Fruit fly (Drosophila melanogaster) whole organism, embryonic: ENCODE data around the gene CG17666.
A peak's percentile ranks its signal among the peaks of the same experiment; 100 is the strongest.

ENCODE experiments used
- Abd-B ChIP-seq: fragments of 200-800 bp; sonication (Bioruptor generic); optimal IDR thresholded peaks from 2 replicates; lab custom pipeline; 2018; ENCODE audit warnings: missing biosample characterization, mild to moderate bottlenecking, missing genetic modification characterization, moderate library complexity
- Adf1 ChIP-seq: fragments of 200-800 bp; sonication (Bioruptor generic); IDR thresholded peaks from 2 replicates; pipeline ENCODE4 v1.3.6; 2022; ENCODE audit warnings: missing biosample characterization, missing genetic modification characterization
- Atf6 ChIP-seq: fragments of 200-800 bp; sonication (Bioruptor generic); IDR thresholded peaks from 2 replicates; pipeline ENCODE4 v1.3.6; 2022; ENCODE audit warnings: missing biosample characterization, missing genetic modification characterization
- Bgb ChIP-seq: fragments of 200-800 bp; sonication (Bioruptor generic); IDR thresholded peaks from 2 replicates; pipeline ENCODE4 v1.3.6; 2022; ENCODE audit warnings: missing biosample characterization, missing genetic modification characterization; ENCODE audit not compliant: partially characterized antibody
- BtbVII ChIP-seq: fragments of 200-800 bp; sonication (Bioruptor generic); optimal IDR thresholded peaks from 3 replicates; lab custom pipeline; 2017; ENCODE audit warnings: missing biosample characterization, mild to moderate bottlenecking, missing genetic modification characterization
- CG10543 ChIP-seq: fragments of 200-800 bp; sonication (Bioruptor generic); optimal IDR thresholded peaks from 3 replicates; lab custom pipeline; 2017; ENCODE audit warnings: missing biosample characterization, mild to moderate bottlenecking, missing genetic modification characterization, moderate library complexity
- CG11504 ChIP-seq: fragments of 200-800 bp; sonication (Bioruptor generic); optimal IDR thresholded peaks from 3 replicates; lab custom pipeline; 2019; ENCODE audit warnings: missing biosample characterization, mild to moderate bottlenecking, missing genetic modification characterization, moderate library complexity
- CG12071 ChIP-seq: fragments of 200-800 bp; sonication (Bioruptor generic); optimal IDR thresholded peaks from 3 replicates; lab custom pipeline; 2018; ENCODE audit warnings: missing biosample characterization, mild to moderate bottlenecking, missing genetic modification characterization
- CG13287 ChIP-seq: fragments of 200-800 bp; sonication (Bioruptor generic); IDR thresholded peaks from 2 replicates; pipeline ENCODE4 v1.3.6; 2022; ENCODE audit warnings: missing biosample characterization, missing genetic modification characterization; ENCODE audit not compliant: partially characterized antibody
- CG14667 ChIP-seq: fragments of 200-800 bp; sonication (Bioruptor generic); IDR thresholded peaks from 2 replicates; pipeline ENCODE4 v1.3.6; 2022; ENCODE audit warnings: missing biosample characterization, missing genetic modification characterization
- CG15269 ChIP-seq: fragments of 200-800 bp; sonication (Bioruptor generic); optimal IDR thresholded peaks from 2 replicates; lab custom pipeline; 2018; ENCODE audit warnings: missing biosample characterization, mild to moderate bottlenecking, missing genetic modification characterization, moderate library complexity
- CG16779 ChIP-seq: fragments of 200-800 bp; sonication (Bioruptor generic); IDR thresholded peaks from 2 replicates; pipeline ENCODE4 v1.3.6; 2022; ENCODE audit warnings: missing biosample characterization, missing genetic modification characterization
- CG18764 ChIP-seq: fragments of 200-800 bp; sonication (Bioruptor generic); optimal IDR thresholded peaks from 3 replicates; lab custom pipeline; 2016; ENCODE audit warnings: missing biosample characterization, missing genetic modification characterization
- CG2199 ChIP-seq: fragments of 200-800 bp; sonication (Bioruptor generic); IDR thresholded peaks from 3 replicates; pipeline ENCODE4 v1.3.6; 2022; ENCODE audit warnings: missing biosample characterization, missing genetic modification characterization
- CG30403 ChIP-seq: fragments of 200-800 bp; sonication (Bioruptor generic); optimal IDR thresholded peaks from 3 replicates; lab custom pipeline; 2016; ENCODE audit warnings: missing biosample characterization, missing genetic modification characterization
- CG3163 ChIP-seq: fragments of 200-800 bp; sonication (Bioruptor generic); optimal IDR thresholded peaks from 3 replicates; lab custom pipeline; 2016; ENCODE audit warnings: missing biosample characterization, missing genetic modification characterization
- CG5180 ChIP-seq: fragments of 200-800 bp; sonication (Bioruptor generic); optimal IDR thresholded peaks from 3 replicates; lab custom pipeline; 2017; ENCODE audit warnings: missing biosample characterization, missing genetic modification characterization, mild to moderate bottlenecking, moderate library complexity, missing genetic modification reagents
- CG5245 ChIP-seq: fragments of 200-800 bp; sonication (Bioruptor generic); optimal IDR thresholded peaks from 3 replicates; lab custom pipeline; 2016; ENCODE audit warnings: missing biosample characterization, missing genetic modification characterization
- CG6791 ChIP-seq: fragments of 200-800 bp; sonication (Bioruptor generic); IDR thresholded peaks from 3 replicates; pipeline ENCODE4 v1.3.6; 2022; ENCODE audit warnings: missing biosample characterization, missing genetic modification characterization; ENCODE audit not compliant: partially characterized antibody
- CG6854 ChIP-seq: fragments of 200-800 bp; sonication (Bioruptor generic); optimal IDR thresholded peaks from 3 replicates; lab custom pipeline; 2017; ENCODE audit warnings: missing biosample characterization, mild to moderate bottlenecking, missing genetic modification characterization
- Dll ChIP-seq: fragments of 200-800 bp; sonication (Bioruptor generic); IDR thresholded peaks from 4 replicates; pipeline ENCODE4 v1.3.6; 2022; ENCODE audit warnings: missing biosample characterization, missing genetic modification characterization; ENCODE audit not compliant: partially characterized antibody
- Drgx ChIP-seq: fragments of 200-800 bp; sonication (Bioruptor generic); IDR thresholded peaks from 2 replicates; pipeline ENCODE4 v1.3.6; 2022; ENCODE audit warnings: missing biosample characterization, missing genetic modification characterization
- ERR ChIP-seq: fragments of 200-800 bp; sonication (Bioruptor generic); optimal IDR thresholded peaks from 2 replicates; lab custom pipeline; 2016; ENCODE audit warnings: missing biosample characterization, missing genetic modification characterization
- Elba2 ChIP-seq: fragments of 200-800 bp; sonication (Bioruptor generic); optimal IDR thresholded peaks from 3 replicates; lab custom pipeline; 2016; ENCODE audit warnings: missing biosample characterization, missing genetic modification characterization
- Fer1 ChIP-seq: fragments of 200-800 bp; sonication (Bioruptor generic); optimal IDR thresholded peaks from 2 replicates; lab custom pipeline; 2017; ENCODE audit warnings: missing biosample characterization, mild to moderate bottlenecking, missing genetic modification characterization
- H15 ChIP-seq: fragments of 200-800 bp; sonication (Bioruptor generic); IDR thresholded peaks from 3 replicates; pipeline ENCODE4 v1.3.6; 2022; ENCODE audit warnings: missing biosample characterization, missing genetic modification characterization
- HLHmδ ChIP-seq: fragments of 200-800 bp; sonication (Bioruptor generic); optimal IDR thresholded peaks from 2 replicates; lab custom pipeline; 2018; ENCODE audit warnings: missing biosample characterization, mild to moderate bottlenecking, missing genetic modification characterization, moderate library complexity
- Jarid2 ChIP-seq: fragments of 200-800 bp; sonication (Bioruptor generic); optimal IDR thresholded peaks from 3 replicates; lab custom pipeline; 2017; ENCODE audit warnings: mild to moderate bottlenecking, missing biosample characterization, missing genetic modification reagents, missing genetic modification characterization
- Med ChIP-seq: fragments of 200-800 bp; sonication (Bioruptor generic); peaks from one replicate; lab custom pipeline; 2016; ENCODE audit warnings: missing biosample characterization, missing genetic modification characterization, mild to moderate bottlenecking, inconsistent platforms, moderate library complexity
- Oli ChIP-seq: fragments of 200-800 bp; sonication (Bioruptor generic); optimal IDR thresholded peaks from 2 replicates; lab custom pipeline; 2018; ENCODE audit warnings: missing biosample characterization, mild to moderate bottlenecking, missing genetic modification characterization, moderate library complexity
- Opbp ChIP-seq: fragments of 200-800 bp; sonication (Bioruptor generic); IDR thresholded peaks from 3 replicates; pipeline ENCODE4 v1.3.6; 2022; ENCODE audit warnings: missing biosample characterization, missing genetic modification characterization; ENCODE audit not compliant: partially characterized antibody
- abd-A ChIP-seq: fragments of 200-800 bp; sonication (Bioruptor generic); optimal IDR thresholded peaks from 3 replicates; lab custom pipeline; 2019; ENCODE audit warnings: missing biosample characterization, mild to moderate bottlenecking, missing genetic modification characterization, moderate library complexity
- dpn ChIP-seq, 2 experiments: fragments of 200-800 bp; sonication (Bioruptor generic); optimal IDR thresholded peaks; 3 replicates each; lab custom pipeline; 2016; ENCODE audit warnings: missing biosample characterization in 2 of 2, missing genetic modification characterization in 2 of 2
- eve ChIP-seq, 2 experiments: fragments of >200 bp; optimal IDR thresholded peaks; 2 replicates each; lab custom pipeline; 2017; ENCODE audit warnings: missing biosample characterization in 2 of 2, missing genetic modification characterization in 2 of 2
- grn ChIP-seq: fragments of 200-800 bp; sonication (Bioruptor generic); optimal IDR thresholded peaks from 3 replicates; lab custom pipeline; 2017; ENCODE audit warnings: missing biosample characterization, missing genetic modification characterization
- hkb ChIP-seq, 2 experiments: fragments of 200-800 bp in 1 of 2; fragments of >200 bp in 1 of 2; sonication (Bioruptor generic) in 1 of 2; IDR thresholded peaks in 1 of 2; optimal IDR thresholded peaks in 1 of 2; 2 replicates each; pipeline versions ENCODE4 v1.3.6 to Lab custom; 2017 to 2022; ENCODE audit warnings: missing biosample characterization in 1 of 2, missing genetic modification characterization in 1 of 2
- lab ChIP-seq: fragments of 200-800 bp; sonication (Bioruptor generic); optimal IDR thresholded peaks from 3 replicates; lab custom pipeline; 2017; ENCODE audit warnings: missing biosample characterization, missing genetic modification characterization, mild to moderate bottlenecking, moderate library complexity, missing genetic modification reagents
- nmo ChIP-seq: fragments of 200-800 bp; sonication (Bioruptor generic); optimal IDR thresholded peaks from 2 replicates; lab custom pipeline; 2018; ENCODE audit warnings: missing biosample characterization, mild to moderate bottlenecking, missing genetic modification characterization, moderate library complexity
- nom ChIP-seq: fragments of 200-800 bp; sonication (Bioruptor generic); optimal IDR thresholded peaks from 2 replicates; lab custom pipeline; 2017; ENCODE audit warnings: missing biosample characterization, missing genetic modification characterization, mild to moderate bottlenecking, moderate library complexity, missing genetic modification reagents
- repo ChIP-seq: fragments of 200-800 bp; sonication (Bioruptor generic); optimal IDR thresholded peaks from 2 replicates; lab custom pipeline; 2016; ENCODE audit warnings: missing biosample characterization, missing genetic modification characterization
- run ChIP-seq: fragments of 200-800 bp; sonication (Bioruptor generic); optimal IDR thresholded peaks from 3 replicates; lab custom pipeline; 2018; ENCODE audit warnings: missing biosample characterization, mild to moderate bottlenecking, missing genetic modification characterization
- scrt ChIP-seq: fragments of 200-800 bp; sonication (Bioruptor generic); optimal IDR thresholded peaks from 2 replicates; lab custom pipeline; 2018; ENCODE audit warnings: missing biosample characterization, mild to moderate bottlenecking, missing genetic modification characterization, moderate library complexity
- sna ChIP-seq: fragments of 200-800 bp; sonication (Bioruptor generic); IDR thresholded peaks from 2 replicates; pipeline ENCODE4 v1.3.6; 2022; ENCODE audit warnings: missing biosample characterization, missing genetic modification characterization; ENCODE audit not compliant: partially characterized antibody
- ssp ChIP-seq: fragments of 200-800 bp; sonication (Bioruptor generic); IDR thresholded peaks from 2 replicates; pipeline ENCODE4 v1.3.6; 2022; ENCODE audit warnings: missing biosample characterization, missing genetic modification characterization
- unpg ChIP-seq: fragments of 200-800 bp; sonication (Bioruptor generic); optimal IDR thresholded peaks from 3 replicates; lab custom pipeline; 2018; ENCODE audit warnings: missing biosample characterization, mild to moderate bottlenecking, missing genetic modification characterization, moderate library complexity
- vnd ChIP-seq: fragments of 200-800 bp; sonication (Bioruptor generic); IDR thresholded peaks from 3 replicates; pipeline ENCODE4 v1.3.6; 2022; ENCODE audit warnings: missing biosample characterization, missing genetic modification characterization; ENCODE audit not compliant: partially characterized antibody
- vvl ChIP-seq: fragments of 200-800 bp; sonication (Bioruptor generic); IDR thresholded peaks from 2 replicates; pipeline ENCODE4 v1.3.6; 2022; ENCODE audit warnings: missing biosample characterization, missing genetic modification characterization
- z ChIP-seq: fragments of 200-800 bp; sonication (Bioruptor generic); IDR thresholded peaks from 3 replicates; pipeline ENCODE4 v1.3.6; 2022; ENCODE audit warnings: missing biosample characterization, missing genetic modification characterization

CG17666 gene

dm6 chr3L:12832355-12832881 lies 51.3 kb downstream of the CG17666 start (continued):
- TF ChIP-seq Med (GFP tag; lab: Kevin White, UChicago): peak; percentile 81
- TF ChIP-seq vvl (GFP tag; lab: Robert Waterston, UW): peak; percentile 44; the same call in 1 of the 2 replicates
- TF ChIP-seq CG11504 (tag; lab: Kevin White, UChicago): peak; percentile 76
- peak; percentile 8 for TF ChIP-seq ERR (GFP tag; lab: Kevin White, UChicago)
- no peak for TF ChIP-seq H15 (GFP tag; lab: Robert Waterston, UW)
- no peak for TF ChIP-seq Abd-B
- peak; percentile 44 for TF ChIP-seq abd-A (tag; lab: Kevin White, UChicago)
- TF ChIP-seq CG5180 (GFP tag; lab: Kevin White, UChicago): peak; percentile 89
- TF ChIP-seq nom (GFP tag; lab: Kevin White, UChicago): peak; percentile 77
- no peak for TF ChIP-seq ssp (GFP tag; lab: Robert Waterston, UW)
- TF ChIP-seq CG6854 (GFP tag; lab: Kevin White, UChicago): peak; percentile 19
- peak; percentile 75 for TF ChIP-seq CG3163
- TF ChIP-seq grn (GFP tag; lab: Kevin White, UChicago): no peak
- peak; percentile 16; the same call in 1 of the 2 replicates for TF ChIP-seq Atf6 (GFP tag; lab: Robert Waterston, UW)
- TF ChIP-seq eve (GFP tag; optimal IDR thresholded peaks at IDR 0.05; lab: Kevin White, UChicago): no peak
- TF ChIP-seq lab (GFP tag; lab: Kevin White, UChicago): peak; percentile 55
- TF ChIP-seq CG13287 (GFP tag; lab: Robert Waterston, UW): 0 out of 2 replicates have a peak, but pooled peaks have one; percentile 33
- TF ChIP-seq Oli: no peak
- TF ChIP-seq dpn (GFP tag; optimal IDR thresholded peaks at IDR 0.05; lab: Kevin White, UChicago): no peak
- TF ChIP-seq run (tag; lab: Kevin White, UChicago): peak; percentile 23
- no peak for TF ChIP-seq unpg (GFP tag; lab: Kevin White, UChicago)
- TF ChIP-seq CG16779: no peak
- TF ChIP-seq BtbVII (GFP tag; lab: Kevin White, UChicago): peak; percentile 8
- TF ChIP-seq Opbp: no peak
- TF ChIP-seq hkb (optimal IDR thresholded peaks at IDR 0.05; lab: Kevin White, UChicago): no peak
- peak; percentile 24; the same call in 1 of the 2 replicates for TF ChIP-seq hkb (GFP tag; IDR thresholded peaks at IDR 0.05; lab: Robert Waterston, UW)
- peak; percentile 42; the same call in 1 of the 2 replicates for TF ChIP-seq Bgb (GFP tag; lab: Robert Waterston, UW)
- TF ChIP-seq HLHmδ: no peak
- TF ChIP-seq Drgx (GFP tag; lab: Robert Waterston, UW): peak; percentile 28; the same call in 1 of the 2 replicates
- TF ChIP-seq Elba2: no peak
- TF ChIP-seq repo (GFP tag; lab: Kevin White, UChicago): no peak
- no peak for TF ChIP-seq Dll
- no peak for TF ChIP-seq CG5245 (GFP tag; lab: Kevin White, UChicago)
- no peak for TF ChIP-seq vnd (GFP tag; lab: Robert Waterston, UW)
- TF ChIP-seq CG6791: peak; percentile 49; the same call in 1 of the 3 replicates
- TF ChIP-seq CG15269: no peak
- TF ChIP-seq CG18764 (GFP tag; lab: Kevin White, UChicago): no peak
- TF ChIP-seq CG14667 (GFP tag; lab: Robert Waterston, UW): no peak
- TF ChIP-seq Fer1: peak; percentile 45
- TF ChIP-seq CG2199 (GFP tag; lab: Robert Waterston, UW): peak; percentile 72; the same call in 2 of the 3 replicates
- TF ChIP-seq CG12071: peak; percentile 35
- peak; percentile 38 for TF ChIP-seq Jarid2 (GFP tag; lab: Kevin White, UChicago)
- peak; percentile 5; the same call in 1 of the 2 replicates for TF ChIP-seq Adf1 (GFP tag; lab: Robert Waterston, UW)
- TF ChIP-seq z: no peak
- 0 out of 2 replicates have a peak, but pooled peaks have one; percentile 40 for TF ChIP-seq sna (GFP tag; lab: Robert Waterston, UW)
- peak; percentile 48 for TF ChIP-seq CG10543
- peak; percentile 69 for TF ChIP-seq scrt
- TF ChIP-seq nmo: no peak
- TF ChIP-seq CG30403 (GFP tag; lab: Kevin White, UChicago): no peak
